Worm (Caenorhabditis elegans) whole organism, L1 larva: ENCODE data around the gene nhr-277.

Source experiments
- C04F5.9 ChIP-seq: sonication (generic microtip); optimal IDR thresholded peaks from 2 replicates; lab custom pipeline; 2016; ENCODE audit warnings: missing genetic modification characterization, missing compliant biosample characterization
- Y116A8C.19 ChIP-seq: sonication (generic microtip); optimal IDR thresholded peaks from 2 replicates; lab custom pipeline; 2016; ENCODE audit warnings: missing compliant biosample characterization, missing genetic modification characterization, borderline replicate concordance
- ceh-88 ChIP-seq: fragments of 200-800 bp; sonication (Bioruptor generic); IDR thresholded peaks from 2 replicates; pipeline ENCODE4 v1.3.6; 2022; ENCODE audit warnings: missing genetic modification characterization, missing compliant biosample characterization
- dpl-1 ChIP-seq, 3 experiments: fragments of 150-350 bp in 2 of 3; sonication (generic microtip) in 1 of 3; optimal IDR thresholded peaks; 2 replicates each; lab custom pipeline; 2014 to 2017; ENCODE audit warnings: missing biosample characterization in 3 of 3, missing genetic modification characterization in 3 of 3, missing genetic modification reagents in 3 of 3
- efl-1 ChIP-seq, 4 experiments: fragments of 150-350 bp; optimal IDR thresholded peaks in 3 of 4; peaks in 1 of 4; 1 replicate in 1 of 4; 2 replicates in 3 of 4; lab custom pipeline; 2014; ENCODE audit warnings: missing biosample characterization in 2 of 4, missing genetic modification characterization in 2 of 4, missing genetic modification reagents in 2 of 4
- efl-3 ChIP-seq: fragments of 200-800 bp; sonication (Bioruptor generic); optimal IDR thresholded peaks from 2 replicates; lab custom pipeline; 2018; ENCODE audit warnings: mild to moderate bottlenecking, missing genetic modification characterization, missing compliant biosample characterization
- elt-2 ChIP-seq: sonication (generic microtip); optimal IDR thresholded peaks from 2 replicates; lab custom pipeline; 2016; ENCODE audit warnings: missing genetic modification characterization, mild to moderate bottlenecking, inconsistent platforms, missing compliant biosample characterization, missing genetic modification reagents
- elt-3 ChIP-seq, 6 experiments: fragments of 150-350 bp in 1 of 6; sonication (generic microtip); optimal IDR thresholded peaks; 2 replicates each; lab custom pipeline; 2017 to 2018; ENCODE audit warnings: missing biosample characterization in 6 of 6, missing genetic modification characterization in 6 of 6, inconsistent platforms in 1 of 6
- ets-5 ChIP-seq: fragments of 200-800 bp; sonication (Bioruptor generic); IDR thresholded peaks from 2 replicates; pipeline ENCODE4 v1.3.6; 2022; ENCODE audit warnings: missing genetic modification characterization, missing compliant biosample characterization
- fos-1 ChIP-seq: fragments of 150-350 bp; optimal IDR thresholded peaks from 2 replicates; lab custom pipeline; 2014; ENCODE audit warnings: missing biosample characterization, missing genetic modification characterization
- hlh-17 ChIP-seq: fragments of 200-800 bp; sonication (Bioruptor generic); optimal IDR thresholded peaks from 2 replicates; lab custom pipeline; 2018; ENCODE audit warnings: missing genetic modification characterization, mild to moderate bottlenecking, missing compliant biosample characterization, moderate library complexity, borderline replicate concordance
- hlh-4 ChIP-seq: sonication (generic microtip); optimal IDR thresholded peaks from 2 replicates; lab custom pipeline; 2016; ENCODE audit warnings: mild to moderate bottlenecking, missing genetic modification characterization, missing compliant biosample characterization
- irx-1 ChIP-seq: sonication (generic microtip); optimal IDR thresholded peaks from 2 replicates; lab custom pipeline; 2016; ENCODE audit warnings: missing genetic modification characterization, missing compliant biosample characterization
- isw-1 ChIP-seq: fragments of 200-800 bp; sonication (Bioruptor generic); IDR thresholded peaks from 2 replicates; pipeline ENCODE4 v1.3.6; 2022; ENCODE audit warnings: missing genetic modification characterization, missing compliant biosample characterization
- jun-1 ChIP-seq: fragments of 150-350 bp; optimal IDR thresholded peaks from 2 replicates; lab custom pipeline; 2014; ENCODE audit warnings: missing biosample characterization, missing genetic modification reagents, missing genetic modification characterization
- lin-14 ChIP-seq: fragments of 200-800 bp; sonication (Bioruptor generic); optimal IDR thresholded peaks from 2 replicates; lab custom pipeline; 2018; ENCODE audit warnings: mild to moderate bottlenecking, missing genetic modification characterization, moderate library complexity, missing compliant biosample characterization
- lin-15B ChIP-seq: fragments of 150-350 bp; sonication (generic microtip); optimal IDR thresholded peaks from 3 replicates; lab custom pipeline; 2014; ENCODE audit warnings: missing biosample characterization, missing genetic modification characterization
- lin-35 ChIP-seq, 2 experiments: fragments of 150-350 bp; optimal IDR thresholded peaks; 2 replicates each; lab custom pipeline; 2014; ENCODE audit warnings: missing biosample characterization in 2 of 2, missing genetic modification characterization in 2 of 2, missing genetic modification reagents in 2 of 2
- lsy-2 ChIP-seq, 2 experiments: fragments of 150-350 bp; optimal IDR thresholded peaks; 2 replicates each; lab custom pipeline; 2014; ENCODE audit warnings: missing biosample characterization in 2 of 2, missing genetic modification characterization in 2 of 2
- mdl-1 ChIP-seq, 2 experiments: fragments of 150-350 bp; optimal IDR thresholded peaks; 2 replicates each; lab custom pipeline; 2014 to 2017; ENCODE audit warnings: missing biosample characterization in 2 of 2, missing genetic modification characterization in 2 of 2, inconsistent platforms in 1 of 2
- mef-2 ChIP-seq: fragments of 150-350 bp; optimal IDR thresholded peaks from 2 replicates; lab custom pipeline; 2014; ENCODE audit warnings: missing biosample characterization, missing genetic modification characterization
- mep-1 ChIP-seq: fragments of 150-350 bp; optimal IDR thresholded peaks from 2 replicates; lab custom pipeline; 2014; ENCODE audit warnings: missing biosample characterization, missing genetic modification characterization
- nhr-47 ChIP-seq: sonication (generic microtip); optimal IDR thresholded peaks from 2 replicates; lab custom pipeline; 2016; ENCODE audit warnings: mild to moderate bottlenecking, missing genetic modification characterization, moderate library complexity, missing compliant biosample characterization
- nhr-71 ChIP-seq: sonication (generic microtip); optimal IDR thresholded peaks from 2 replicates; lab custom pipeline; 2016; ENCODE audit warnings: mild to moderate bottlenecking, missing genetic modification characterization, moderate library complexity, missing compliant biosample characterization
- nhr-90 ChIP-seq: sonication (generic microtip); optimal IDR thresholded peaks from 2 replicates; lab custom pipeline; 2016; ENCODE audit warnings: mild to moderate bottlenecking, missing genetic modification characterization, missing compliant biosample characterization; ENCODE audit not compliant: poor library complexity
- pax-3 ChIP-seq: fragments of 200-800 bp; sonication (Bioruptor generic); optimal IDR thresholded peaks from 2 replicates; lab custom pipeline; 2018; ENCODE audit warnings: mild to moderate bottlenecking, missing genetic modification characterization, moderate library complexity, missing compliant biosample characterization
- skn-1 ChIP-seq: fragments of 150-350 bp; optimal IDR thresholded peaks from 2 replicates; lab custom pipeline; 2014; ENCODE audit warnings: missing biosample characterization, missing genetic modification characterization
- unc-62 ChIP-seq: fragments of 150-350 bp; optimal IDR thresholded peaks from 2 replicates; lab custom pipeline; 2014; ENCODE audit warnings: missing biosample characterization, missing genetic modification reagents, missing genetic modification characterization
- unc-98 ChIP-seq: fragments of 200-800 bp; sonication (Bioruptor generic); IDR thresholded peaks from 2 replicates; pipeline ENCODE4 v1.3.6; 2022; ENCODE audit warnings: missing genetic modification characterization, missing compliant biosample characterization
- xbp-1 ChIP-seq: sonication (generic microtip); optimal IDR thresholded peaks from 2 replicates; lab custom pipeline; 2016; ENCODE audit warnings: missing genetic modification characterization, missing compliant biosample characterization
- ztf-11 ChIP-seq, 2 experiments: sonication (generic microtip); optimal IDR thresholded peaks; 2 replicates each; lab custom pipeline; 2016 to 2017; ENCODE audit warnings: missing genetic modification characterization in 2 of 2, missing biosample characterization in 1 of 2, missing compliant biosample characterization in 1 of 2
- ztf-4 ChIP-seq: fragments of 150-350 bp; optimal IDR thresholded peaks from 2 replicates; lab custom pipeline; 2014; ENCODE audit warnings: missing biosample characterization, missing genetic modification characterization

Gene nhr-277

ce11 chrIV:2708329-2708965 is 34.3 kb upstream of the nhr-277 start (continued):
- TF ChIP-seq xbp-1 (tag; lab: Kevin White, UChicago) (peak; percentile 76), pax-3 (tag; lab: Kevin White, UChicago) (peak; percentile 83), nhr-47 (tag; lab: Kevin White, UChicago) (peak; percentile 93), ztf-4 (peak; percentile 83), fos-1 (tag; lab: Kevin White, UChicago) (peak; percentile 40), mef-2 (tag; lab: Kevin White, UChicago) (peak; percentile 41), efl-3 (GFP tag; lab: Kevin White, UChicago) (no peak), mdl-1 (tag; optimal IDR thresholded peaks at IDR 0.05; lab: Kevin White, UChicago) (peak; percentile 11 to 94), lin-14 (GFP tag; lab: Kevin White, UChicago) (peak; percentile 95), unc-62 (no peak), jun-1 (tag; lab: Kevin White, UChicago) (peak; percentile 80), elt-2 (tag; lab: Kevin White, UChicago) (peak; percentile 26), nhr-90 (tag; lab: Kevin White, UChicago) (peak; percentile 81), hlh-4 (no peak)

- TF ChIP-seq lsy-2 (tag; optimal IDR thresholded peaks at IDR 0.05; lab: Kevin White, UChicago) (peak in 1 of 2 experiments; percentile 5), lin-35 (GFP tag; optimal IDR thresholded peaks at IDR 0.05; lab: Kevin White, UChicago) (peak in 1 of 2 experiments; percentile 18), nhr-71 (peak; percentile 23), mep-1 (tag; lab: Kevin White, UChicago) (peak; percentile 12), isw-1 (GFP tag; lab: Robert Waterston, UW) (no peak), elt-2 (tag; lab: Kevin White, UChicago) (peak; percentile 45), skn-1 (tag; lab: Kevin White, UChicago) (peak; percentile 1), Y116A8C.19 (tag; lab: Kevin White, UChicago) (no peak)
Observed at ce11 chrIV:2709590-2710201, 33.1 kb upstream of the nhr-277 start.

- TF ChIP-seq ets-5 (GFP tag; lab: Robert Waterston, UW) (no peak), hlh-17 (no peak), C04F5.9 (tag; lab: Kevin White, UChicago) (no peak), fos-1 (tag; lab: Kevin White, UChicago) (no peak), irx-1 (tag; lab: Kevin White, UChicago) (no peak), ztf-11 (tag; optimal IDR thresholded peaks at IDR 0.05; lab: Kevin White, UChicago) (no peak), unc-98 (GFP tag; lab: Robert Waterston, UW) (no peak), lin-15B (tag; lab: Kevin White, UChicago) (no peak), mef-2 (tag; lab: Kevin White, UChicago) (no peak)
Observed at ce11 chrIV:2710203-2710935, 32.4 kb upstream of the nhr-277 start, which contains the start of gene Y94H6A.10. Y94H6A.10 (minus strand) TSS chrIV:2710666.

- TF ChIP-seq dpl-1 (GFP tag; optimal IDR thresholded peaks at IDR 0.05; lab: Kevin White, UChicago) (no peak), skn-1 (tag; lab: Kevin White, UChicago) (peak; percentile 93), elt-2 (tag; lab: Kevin White, UChicago) (peak; percentile 16), ceh-88 (GFP tag; lab: Robert Waterston, UW) (no peak), unc-62 (no peak), elt-3 (tag; optimal IDR thresholded peaks at IDR 0.05; lab: Kevin White, UChicago) (no peak), C04F5.9 (tag; lab: Kevin White, UChicago) (no peak), nhr-71 (peak; percentile 5), efl-1 (optimal IDR thresholded peaks at IDR 0.05; lab: Kevin White, UChicago) (no peak), efl-1 (GFP tag; optimal IDR thresholded peaks at IDR 0.05 in 1 of 2; lab: Kevin White, UChicago) (peak in 1 of 2 experiments; percentile 86), lin-35 (GFP tag; optimal IDR thresholded peaks at IDR 0.05; lab: Kevin White, UChicago) (peak in 1 of 2 experiments; percentile 56), hlh-17 (no peak), lsy-2 (tag; optimal IDR thresholded peaks at IDR 0.05; lab: Kevin White, UChicago) (peak in 1 of 2 experiments; percentile 16)
Observed at ce11 chrIV:2711122-2711669, 31.6 kb upstream of the nhr-277 start.
